Fruit fly (Drosophila melanogaster) whole organism, embryonic: ENCODE data around the gene CG12998.

Experiments used
- Asciz ChIP-seq: fragments of 200-800 bp; sonication (Bioruptor generic); optimal IDR thresholded peaks from 2 replicates; lab custom pipeline; 2017; ENCODE audit warnings: missing biosample characterization, mild to moderate bottlenecking, missing genetic modification characterization, missing genetic modification reagents
- Atf6 ChIP-seq: fragments of 200-800 bp; sonication (Bioruptor generic); IDR thresholded peaks from 2 replicates; pipeline ENCODE4 v1.3.6; 2022; ENCODE audit warnings: missing biosample characterization, missing genetic modification characterization
- Blimp-1 ChIP-seq: fragments of 200-800 bp; sonication (Bioruptor generic); optimal IDR thresholded peaks from 3 replicates; lab custom pipeline; 2018; ENCODE audit warnings: missing biosample characterization, missing genetic modification characterization, mild to moderate bottlenecking, moderate library complexity, missing genetic modification reagents
- BtbVII ChIP-seq: fragments of 200-800 bp; sonication (Bioruptor generic); optimal IDR thresholded peaks from 3 replicates; lab custom pipeline; 2017; ENCODE audit warnings: missing biosample characterization, mild to moderate bottlenecking, missing genetic modification characterization
- CG1024 ChIP-seq: fragments of 200-800 bp; sonication (Bioruptor generic); IDR thresholded peaks from 2 replicates; pipeline ENCODE4 v1.3.6; 2022; ENCODE audit warnings: missing biosample characterization, missing genetic modification characterization
- CG11093 ChIP-seq: fragments of 200-800 bp; sonication (Bioruptor generic); IDR thresholded peaks from 3 replicates; pipeline ENCODE4 v1.3.6; 2022; ENCODE audit warnings: missing biosample characterization, missing genetic modification characterization
- CG11398 ChIP-seq: fragments of 200-800 bp; sonication (Bioruptor generic); optimal IDR thresholded peaks from 2 replicates; lab custom pipeline; 2016; ENCODE audit warnings: missing biosample characterization, missing genetic modification characterization
- CG1233 ChIP-seq: fragments of 200-800 bp; sonication (Bioruptor generic); optimal IDR thresholded peaks from 4 replicates; lab custom pipeline; 2018; ENCODE audit warnings: missing biosample characterization, mild to moderate bottlenecking, missing genetic modification characterization
- CG13123 ChIP-seq: fragments of 200-800 bp; sonication (Bioruptor generic); optimal IDR thresholded peaks from 2 replicates; lab custom pipeline; 2016; ENCODE audit warnings: missing biosample characterization, missing genetic modification characterization
- CG13296 ChIP-seq: fragments of 200-800 bp; sonication (Bioruptor generic); optimal IDR thresholded peaks from 3 replicates; lab custom pipeline; 2018; ENCODE audit warnings: missing biosample characterization, mild to moderate bottlenecking, missing genetic modification characterization
- CG13424 ChIP-seq: fragments of 200-800 bp; sonication (Bioruptor generic); optimal IDR thresholded peaks from 2 replicates; lab custom pipeline; 2019; ENCODE audit warnings: missing biosample characterization, mild to moderate bottlenecking, missing genetic modification characterization, moderate library complexity
- CG14667 ChIP-seq: fragments of 200-800 bp; sonication (Bioruptor generic); IDR thresholded peaks from 2 replicates; pipeline ENCODE4 v1.3.6; 2022; ENCODE audit warnings: missing biosample characterization, missing genetic modification characterization
- CG14965 ChIP-seq: fragments of 200-800 bp; sonication (Bioruptor generic); optimal IDR thresholded peaks from 2 replicates; lab custom pipeline; 2016; ENCODE audit warnings: missing biosample characterization, missing genetic modification characterization, borderline replicate concordance
- CG15479 ChIP-seq: fragments of 200-800 bp; sonication (Bioruptor generic); optimal IDR thresholded peaks from 3 replicates; lab custom pipeline; 2019; ENCODE audit warnings: missing biosample characterization, mild to moderate bottlenecking, missing genetic modification characterization, moderate library complexity
- CG17612 ChIP-seq: fragments of 200-800 bp; sonication (Bioruptor generic); IDR thresholded peaks from 2 replicates; pipeline ENCODE4 v1.3.6; 2022; ENCODE audit warnings: missing biosample characterization, missing genetic modification characterization
- CG42726 ChIP-seq: fragments of 200-800 bp; sonication (Bioruptor generic); IDR thresholded peaks from 2 replicates; pipeline ENCODE4 v1.3.6; 2022; ENCODE audit warnings: missing biosample characterization, missing genetic modification characterization; ENCODE audit not compliant: partially characterized antibody
- CG4360 ChIP-seq: fragments of 200-800 bp; sonication (Bioruptor generic); IDR thresholded peaks from 2 replicates; pipeline ENCODE4 v1.3.6; 2022; ENCODE audit warnings: missing biosample characterization, missing genetic modification characterization
- CG4707 ChIP-seq: fragments of 200-800 bp; sonication (Bioruptor generic); optimal IDR thresholded peaks from 2 replicates; lab custom pipeline; 2018; ENCODE audit warnings: missing biosample characterization, mild to moderate bottlenecking, missing genetic modification characterization, moderate library complexity
- CG5245 ChIP-seq: fragments of 200-800 bp; sonication (Bioruptor generic); optimal IDR thresholded peaks from 3 replicates; lab custom pipeline; 2016; ENCODE audit warnings: missing biosample characterization, missing genetic modification characterization
- CG6791 ChIP-seq: fragments of 200-800 bp; sonication (Bioruptor generic); IDR thresholded peaks from 3 replicates; pipeline ENCODE4 v1.3.6; 2022; ENCODE audit warnings: missing biosample characterization, missing genetic modification characterization; ENCODE audit not compliant: partially characterized antibody
- CHES-1-like ChIP-seq: fragments of 200-800 bp; sonication (Bioruptor generic); optimal IDR thresholded peaks from 2 replicates; lab custom pipeline; 2016; ENCODE audit warnings: missing biosample characterization, missing genetic modification characterization
- Dll ChIP-seq: fragments of 200-800 bp; sonication (Bioruptor generic); IDR thresholded peaks from 4 replicates; pipeline ENCODE4 v1.3.6; 2022; ENCODE audit warnings: missing biosample characterization, missing genetic modification characterization; ENCODE audit not compliant: partially characterized antibody
- Dref ChIP-seq: fragments of 200-800 bp; sonication (Bioruptor generic); IDR thresholded peaks from 2 replicates; pipeline ENCODE4 v1.3.6; 2022; ENCODE audit warnings: missing biosample characterization, missing genetic modification characterization
- Drgx ChIP-seq: fragments of 200-800 bp; sonication (Bioruptor generic); IDR thresholded peaks from 2 replicates; pipeline ENCODE4 v1.3.6; 2022; ENCODE audit warnings: missing biosample characterization, missing genetic modification characterization
- HLH54F ChIP-seq: fragments of 200-800 bp; sonication (Bioruptor generic); optimal IDR thresholded peaks from 3 replicates; lab custom pipeline; 2016; ENCODE audit warnings: missing biosample characterization, missing genetic modification characterization
- Hr3 ChIP-seq: fragments of 200-800 bp; sonication (Bioruptor generic); optimal IDR thresholded peaks from 3 replicates; lab custom pipeline; 2016; ENCODE audit warnings: missing biosample characterization, missing genetic modification characterization
- Mes4 ChIP-seq: fragments of 200-800 bp; sonication (Bioruptor generic); optimal IDR thresholded peaks from 2 replicates; lab custom pipeline; 2016; ENCODE audit warnings: missing biosample characterization, missing genetic modification characterization
- Mrtf ChIP-seq: fragments of 200-800 bp; sonication (Bioruptor generic); IDR thresholded peaks from 3 replicates; pipeline ENCODE4 v1.3.6; 2022; ENCODE audit warnings: missing biosample characterization, missing genetic modification characterization
- Nf-YA ChIP-seq: fragments of 200-800 bp; sonication (Bioruptor generic); IDR thresholded peaks from 2 replicates; pipeline ENCODE4 v1.3.6; 2022; ENCODE audit warnings: missing biosample characterization, missing genetic modification characterization
- Optix ChIP-seq: fragments of 200-800 bp; sonication (Bioruptor generic); IDR thresholded peaks from 3 replicates; pipeline ENCODE4 v1.3.6; 2022; ENCODE audit warnings: missing biosample characterization, missing genetic modification characterization
- Rfx ChIP-seq: fragments of 200-800 bp; sonication (Bioruptor generic); IDR thresholded peaks from 2 replicates; pipeline ENCODE4 v1.3.6; 2022; ENCODE audit warnings: missing biosample characterization, missing genetic modification characterization
- Side ChIP-seq: fragments of 200-800 bp; sonication (Bioruptor generic); optimal IDR thresholded peaks from 2 replicates; lab custom pipeline; 2016; ENCODE audit warnings: missing biosample characterization, missing genetic modification characterization
- Sox100B ChIP-seq: fragments of 200-800 bp; sonication (Bioruptor generic); optimal IDR thresholded peaks from 3 replicates; lab custom pipeline; 2018; ENCODE audit warnings: missing biosample characterization, mild to moderate bottlenecking, missing genetic modification characterization
- Sox102F ChIP-seq: fragments of 200-800 bp; sonication (Bioruptor generic); optimal IDR thresholded peaks from 2 replicates; lab custom pipeline; 2018; ENCODE audit warnings: missing biosample characterization, mild to moderate bottlenecking, missing genetic modification characterization, moderate library complexity
- Vsx1 ChIP-seq: fragments of 200-800 bp; sonication (Bioruptor generic); optimal IDR thresholded peaks from 2 replicates; lab custom pipeline; 2017; ENCODE audit warnings: missing biosample characterization, mild to moderate bottlenecking, missing genetic modification characterization, missing genetic modification reagents
- ara ChIP-seq: fragments of 200-800 bp; sonication (Bioruptor generic); IDR thresholded peaks from 2 replicates; pipeline ENCODE4 v1.3.6; 2022; ENCODE audit warnings: missing biosample characterization, missing genetic modification characterization
- cg ChIP-seq: fragments of 200-800 bp; sonication (Bioruptor generic); optimal IDR thresholded peaks from 3 replicates; lab custom pipeline; 2019; ENCODE audit warnings: missing biosample characterization, mild to moderate bottlenecking, missing genetic modification characterization, moderate library complexity
- croc ChIP-seq: fragments of 200-800 bp; sonication (Bioruptor generic); conservative IDR thresholded peaks from 3 replicates; pipeline ENCODE4 v1.3.6; 2022; ENCODE audit warnings: missing biosample characterization, missing genetic modification characterization
- dimm ChIP-seq: fragments of 200-800 bp; sonication (Bioruptor generic); IDR thresholded peaks from 2 replicates; pipeline ENCODE4 v1.3.6; 2022; ENCODE audit warnings: missing biosample characterization, missing genetic modification characterization
- dmrt11E ChIP-seq: fragments of 200-800 bp; sonication (Bioruptor generic); optimal IDR thresholded peaks from 3 replicates; lab custom pipeline; 2018; ENCODE audit warnings: missing biosample characterization, mild to moderate bottlenecking, missing genetic modification characterization, moderate library complexity
- esg ChIP-seq: fragments of 200-800 bp; sonication (Bioruptor generic); conservative IDR thresholded peaks from 2 replicates; pipeline ENCODE4 v1.3.6; 2022; ENCODE audit warnings: missing biosample characterization, missing genetic modification characterization
- eyg ChIP-seq: fragments of 200-800 bp; sonication (Bioruptor generic); optimal IDR thresholded peaks from 3 replicates; lab custom pipeline; 2016; ENCODE audit warnings: missing biosample characterization, missing genetic modification characterization
- fd102C ChIP-seq: fragments of 200-800 bp; sonication (Bioruptor generic); optimal IDR thresholded peaks from 2 replicates; lab custom pipeline; 2018; ENCODE audit warnings: missing biosample characterization, mild to moderate bottlenecking, missing genetic modification characterization, moderate library complexity
- fd3F ChIP-seq: fragments of 200-800 bp; sonication (Bioruptor generic); optimal IDR thresholded peaks from 2 replicates; lab custom pipeline; 2018; ENCODE audit warnings: missing biosample characterization, mild to moderate bottlenecking, missing genetic modification characterization, moderate library complexity
- gsb ChIP-seq: fragments of 200-800 bp; sonication (Bioruptor generic); IDR thresholded peaks from 2 replicates; pipeline ENCODE4 v1.3.6; 2022; ENCODE audit warnings: missing biosample characterization, missing genetic modification characterization
- jumu ChIP-seq: fragments of 200-800 bp; sonication (Bioruptor generic); optimal IDR thresholded peaks from 3 replicates; lab custom pipeline; 2016; ENCODE audit warnings: missing biosample characterization, missing genetic modification characterization
- nerfin-1 ChIP-seq: fragments of 200-800 bp; sonication (Bioruptor generic); optimal IDR thresholded peaks from 3 replicates; lab custom pipeline; 2019; ENCODE audit warnings: missing biosample characterization, mild to moderate bottlenecking, missing genetic modification characterization, moderate library complexity
- phol ChIP-seq: fragments of 200-800 bp; sonication (Bioruptor generic); optimal IDR thresholded peaks from 3 replicates; lab custom pipeline; 2018; ENCODE audit warnings: missing biosample characterization, mild to moderate bottlenecking, missing genetic modification characterization, moderate library complexity
- seq ChIP-seq: fragments of 200-800 bp; sonication (Bioruptor generic); IDR thresholded peaks from 2 replicates; pipeline ENCODE4 v1.3.6; 2022; ENCODE audit warnings: missing biosample characterization, missing genetic modification characterization
- trem ChIP-seq: fragments of 200-800 bp; optimal IDR thresholded peaks from 3 replicates; lab custom pipeline; 2019; ENCODE audit warnings: missing biosample characterization, mild to moderate bottlenecking, missing genetic modification characterization, moderate library complexity
- tx ChIP-seq: fragments of 200-800 bp; sonication (Bioruptor generic); optimal IDR thresholded peaks from 2 replicates; lab custom pipeline; 2016; ENCODE audit warnings: missing biosample characterization, missing genetic modification characterization
- wor ChIP-seq: fragments of 200-800 bp; sonication (Bioruptor generic); IDR thresholded peaks from 2 replicates; pipeline ENCODE4 v1.3.6; 2022; ENCODE audit warnings: missing biosample characterization, missing genetic modification characterization
- zen ChIP-seq: fragments of 200-800 bp; sonication (Bioruptor generic); optimal IDR thresholded peaks from 3 replicates; lab custom pipeline; 2018; ENCODE audit warnings: missing biosample characterization, mild to moderate bottlenecking, missing genetic modification characterization, moderate library complexity
- zfh1 ChIP-seq: fragments of 200-800 bp; sonication (Bioruptor generic); IDR thresholded peaks from 3 replicates; pipeline ENCODE4 v1.3.6; 2022; ENCODE audit warnings: missing biosample characterization, missing genetic modification characterization

CG12998 gene

dm6 chrX:17176542-17176941 lies 41.9 kb upstream of the CG12998 start (continued):
- TF ChIP-seq Side, result peak; percentile 37
- TF ChIP-seq jumu (GFP tag; lab: Kevin White, UChicago), result peak; percentile 4
- no peak for TF ChIP-seq CG14965 (GFP tag; lab: Kevin White, UChicago)
- TF ChIP-seq Blimp-1 (GFP tag; lab: Kevin White, UChicago), result peak; percentile 53
- TF ChIP-seq CG5245, result no peak
- no peak for TF ChIP-seq wor
- TF ChIP-seq dmrt11E, result no peak
- TF ChIP-seq CG13296, result peak; percentile 38
- TF ChIP-seq CG11398 (GFP tag; lab: Kevin White, UChicago), result no peak
- no peak for TF ChIP-seq eyg (GFP tag; lab: Kevin White, UChicago)
- TF ChIP-seq Rfx (GFP tag; lab: Robert Waterston, UW), result peak; percentile 79
- peak; percentile 34 for TF ChIP-seq HLH54F (GFP tag; lab: Kevin White, UChicago)
- peak; percentile 35 for TF ChIP-seq phol
- no peak for TF ChIP-seq Dref
- no peak; the same call in 2 of the 3 replicates for TF ChIP-seq croc (GFP tag; lab: Robert Waterston, UW)
- no peak for TF ChIP-seq CG17612 (GFP tag; lab: Robert Waterston, UW)
- no peak for TF ChIP-seq CG4707 (GFP tag; lab: Kevin White, UChicago)
- TF ChIP-seq Nf-YA (GFP tag; lab: Robert Waterston, UW), result no peak
- no peak for TF ChIP-seq Optix
- TF ChIP-seq tx (GFP tag; lab: Kevin White, UChicago), result peak; percentile 6
- TF ChIP-seq dimm (GFP tag; lab: Robert Waterston, UW), result no peak
- TF ChIP-seq CG15479 (GFP tag; lab: Kevin White, UChicago), result no peak
- TF ChIP-seq Sox100B (GFP tag; lab: Kevin White, UChicago), result peak; percentile 57
- peak; percentile 16; the same call in 1 of the 2 replicates for TF ChIP-seq seq
- TF ChIP-seq CG42726 (GFP tag; lab: Robert Waterston, UW), result no peak
- TF ChIP-seq trem (tag; lab: Kevin White, UChicago), result no peak
- TF ChIP-seq Hr3 (GFP tag; lab: Kevin White, UChicago), result peak; percentile 23
- TF ChIP-seq Mrtf (GFP tag; lab: Robert Waterston, UW), result peak; percentile 67; the same call in 2 of the 3 replicates
- no peak for TF ChIP-seq BtbVII (GFP tag; lab: Kevin White, UChicago)
- peak; percentile 60 for TF ChIP-seq Drgx (GFP tag; lab: Robert Waterston, UW)
- TF ChIP-seq ara (GFP tag; lab: Robert Waterston, UW), result 0 out of 2 replicates have a peak, but pooled peaks have one; percentile 35
- no peak for TF ChIP-seq cg (GFP tag; lab: Kevin White, UChicago)
- TF ChIP-seq CG14667, result 0 out of 2 replicates have a peak, but pooled peaks have one; percentile 22
- peak; percentile 68 for TF ChIP-seq esg (GFP tag; lab: Robert Waterston, UW)
- peak; percentile 10 for TF ChIP-seq fd3F (GFP tag; lab: Kevin White, UChicago)
- no peak for TF ChIP-seq fd102C (GFP tag; lab: Kevin White, UChicago)
- TF ChIP-seq Asciz, result peak; percentile 47
- peak; percentile 72 for TF ChIP-seq Atf6
- peak; percentile 3 for TF ChIP-seq nerfin-1 (tag; lab: Kevin White, UChicago)
- no peak for TF ChIP-seq zfh1
- TF ChIP-seq Dll (GFP tag; lab: Robert Waterston, UW), result no peak
- TF ChIP-seq, all 482 proteins: peak for 207

dm6 chrX:17177606-17178005 lies 40.9 kb upstream of the CG12998 start:
- no peak for TF ChIP-seq gsb (GFP tag; lab: Robert Waterston, UW)
- no peak for TF ChIP-seq CHES-1-like (GFP tag; lab: Kevin White, UChicago)
- TF ChIP-seq CG13123 (GFP tag; lab: Kevin White, UChicago), result no peak
- TF ChIP-seq Vsx1 (GFP tag; lab: Kevin White, UChicago), result no peak
- no peak for TF ChIP-seq Mes4 (GFP tag; lab: Kevin White, UChicago)
- peak; percentile 54 for TF ChIP-seq CG4360 (GFP tag; lab: Robert Waterston, UW)
- TF ChIP-seq Sox102F (GFP tag; lab: Kevin White, UChicago), result no peak
- TF ChIP-seq CG11093 (GFP tag; lab: Robert Waterston, UW), result no peak
- no peak for TF ChIP-seq CG6791 (GFP tag; lab: Robert Waterston, UW)
- no peak for TF ChIP-seq CG13424 (tag; lab: Kevin White, UChicago)
- peak; percentile 87 for TF ChIP-seq zen (tag; lab: Kevin White, UChicago)
- no peak for TF ChIP-seq CG1233
- TF ChIP-seq CG1024 (GFP tag; lab: Robert Waterston, UW), result no peak
